Fruit fly (Drosophila melanogaster): Measurements from ENCODE around the gene Naa60.

Gene Naa60

DNA sequence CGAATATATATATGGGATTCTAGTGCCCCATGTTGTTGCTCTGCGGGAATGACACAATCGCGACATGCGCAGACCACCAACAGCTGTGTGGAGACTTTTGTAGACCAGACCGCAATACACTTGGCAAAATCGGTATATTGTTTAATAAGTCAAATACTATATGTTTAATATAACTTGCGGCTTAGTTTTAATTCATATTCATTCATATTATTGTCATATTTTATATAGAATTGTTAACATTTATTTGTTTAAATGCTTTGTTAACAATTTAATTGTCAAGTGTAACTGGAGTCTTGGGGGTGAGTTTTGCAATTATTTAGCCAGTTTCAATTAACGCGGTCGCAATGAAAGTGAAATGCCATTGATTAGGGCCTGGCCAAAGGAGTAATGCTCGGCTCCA lies 12.9 kb downstream of the Naa60 start (continued):
- TF ChIP-seq ewg (GFP tag; optimal IDR thresholded peaks at IDR 0.05) (peak; percentile 57), BtbVII (GFP tag; optimal IDR thresholded peaks at IDR 0.05) (peak; percentile 5), CG6791 (GFP tag; IDR thresholded peaks at IDR 0.05; ENCODE audit: partially characterized antibody) (no peak), sens (GFP tag) (peak; percentile 71), ase (GFP tag; IDR thresholded peaks at IDR 0.05) (no peak), CG12236 (GFP tag; optimal IDR thresholded peaks at IDR 0.05) (no peak), CG4730 (GFP tag; IDR thresholded peaks at IDR 0.05) (no peak), rib (GFP tag; IDR thresholded peaks at IDR 0.05) (no peak), Dbx (GFP tag; IDR thresholded peaks at IDR 0.05) (peak; percentile 34; the same call in 1 of the 3 replicates), CG7839 (tag; optimal IDR thresholded peaks at IDR 0.05) (no peak), Lim3 (GFP tag; IDR thresholded peaks at IDR 0.05) (no peak), CG5180 (GFP tag; optimal IDR thresholded peaks at IDR 0.05) (no peak), CG16815 (GFP tag; optimal IDR thresholded peaks at IDR 0.05) (no peak), gsb (GFP tag; IDR thresholded peaks at IDR 0.05) (no peak), gem (tag; optimal IDR thresholded peaks at IDR 0.05) (no peak), Drgx (GFP tag; IDR thresholded peaks at IDR 0.05) (peak; percentile 70), Dek (tag; optimal IDR thresholded peaks at IDR 0.05) (peak; percentile 23), h (optimal IDR thresholded peaks at IDR 0.05) (no peak), onecut (GFP tag; IDR thresholded peaks at IDR 0.05) (no peak), sisA (GFP tag; IDR thresholded peaks at IDR 0.05) (0 out of 2 replicates have a peak, but pooled peaks have one; percentile 31), Neu2 (GFP tag; optimal IDR thresholded peaks at IDR 0.05; ENCODE audit: borderline replicate concordance) (no peak), CG5245 (GFP tag; optimal IDR thresholded peaks at IDR 0.05) (no peak), yki (optimal IDR thresholded peaks at IDR 0.05) (no peak), pum (GFP tag; optimal IDR thresholded peaks at IDR 0.05) (no peak), cg (GFP tag; optimal IDR thresholded peaks at IDR 0.05) (no peak), sd (tag; optimal IDR thresholded peaks at IDR 0.05) (no peak), Asciz (GFP tag; optimal IDR thresholded peaks at IDR 0.05) (peak; percentile 16), Atf-2 (GFP tag; optimal IDR thresholded peaks at IDR 0.05) (no peak), Blimp-1 (GFP tag; optimal IDR thresholded peaks at IDR 0.05) (peak; percentile 20), CG15514 (GFP tag; optimal IDR thresholded peaks at IDR 0.05) (peak; percentile 7), Aef1 (GFP tag; IDR thresholded peaks at IDR 0.05) (no peak), ttk (GFP tag; IDR thresholded peaks at IDR 0.05) (peak; percentile 20; the same call in 1 of the 2 replicates), gro (GFP tag; optimal IDR thresholded peaks at IDR 0.05) (no peak), CG14667 (GFP tag; IDR thresholded peaks at IDR 0.05) (no peak), NC2α (GFP tag; optimal IDR thresholded peaks at IDR 0.05) (no peak), lbe (GFP tag; optimal IDR thresholded peaks at IDR 0.05) (no peak), pho (GFP tag; optimal IDR thresholded peaks at IDR 0.05) (no peak), B-H2 (GFP tag; optimal IDR thresholded peaks at IDR 0.05) (no peak), CG13123 (GFP tag; optimal IDR thresholded peaks at IDR 0.05) (no peak), knrl (GFP tag; IDR thresholded peaks at IDR 0.05; ENCODE audit: partially characterized antibody) (no peak), pros (GFP tag; optimal IDR thresholded peaks at IDR 0.05) (no peak), CG17829 (tag; optimal IDR thresholded peaks at IDR 0.05) (peak; percentile 40), CG8388 (GFP tag; optimal IDR thresholded peaks at IDR 0.05) (peak; percentile 16), CG17361 (GFP tag; IDR thresholded peaks at IDR 0.05) (peak; percentile 65), nau (GFP tag; optimal IDR thresholded peaks at IDR 0.05) (peak; percentile 3), Dp (GFP tag; optimal IDR thresholded peaks at IDR 0.05) (no peak)
